Worm (Caenorhabditis elegans) whole organism, L1 larva: Measurements from ENCODE around the gene alh-11.

Experiments used
- ama-1 ChIP-seq: fragments of 150-350 bp; optimal IDR thresholded peaks from 2 replicates; lab custom pipeline; 2014
- nhr-11 ChIP-seq: fragments of 150-350 bp; optimal IDR thresholded peaks from 2 replicates; lab custom pipeline; 2014; ENCODE audit warnings: missing biosample characterization, missing genetic modification characterization
- snpc-4 ChIP-seq: fragments of 150-350 bp; optimal IDR thresholded peaks from 2 replicates; lab custom pipeline; 2014; ENCODE audit warnings: missing biosample characterization, missing genetic modification characterization
- zip-4 ChIP-seq: fragments of 200-800 bp; sonication (Bioruptor generic); optimal IDR thresholded peaks from 2 replicates; lab custom pipeline; 2018; ENCODE audit warnings: mild to moderate bottlenecking, missing genetic modification characterization, moderate library complexity, missing compliant biosample characterization
- ztf-11 ChIP-seq, 2 experiments: sonication (generic microtip); optimal IDR thresholded peaks; 2 replicates each; lab custom pipeline; 2016 to 2017; ENCODE audit warnings: missing genetic modification characterization in 2 of 2, missing biosample characterization in 1 of 2, missing compliant biosample characterization in 1 of 2

ce11 chrIII:782503-782902 lies 3.8 kb upstream of the alh-11 start:
- TF ChIP-seq snpc-4 (tag; lab: Kevin White, UChicago) (no peak), zip-4 (GFP tag; lab: Kevin White, UChicago) (no peak), ztf-11 (tag; optimal IDR thresholded peaks at IDR 0.05; lab: Kevin White, UChicago) (no peak), nhr-11 (tag; lab: Kevin White, UChicago) (no peak), ama-1 (no peak)
